Worm (Caenorhabditis elegans): ENCODE measurements around the gene trmt-10C.2.
A peak's percentile ranks its signal among the peaks of the same experiment; 100 is the strongest.

Gene trmt-10C.2

DNA sequence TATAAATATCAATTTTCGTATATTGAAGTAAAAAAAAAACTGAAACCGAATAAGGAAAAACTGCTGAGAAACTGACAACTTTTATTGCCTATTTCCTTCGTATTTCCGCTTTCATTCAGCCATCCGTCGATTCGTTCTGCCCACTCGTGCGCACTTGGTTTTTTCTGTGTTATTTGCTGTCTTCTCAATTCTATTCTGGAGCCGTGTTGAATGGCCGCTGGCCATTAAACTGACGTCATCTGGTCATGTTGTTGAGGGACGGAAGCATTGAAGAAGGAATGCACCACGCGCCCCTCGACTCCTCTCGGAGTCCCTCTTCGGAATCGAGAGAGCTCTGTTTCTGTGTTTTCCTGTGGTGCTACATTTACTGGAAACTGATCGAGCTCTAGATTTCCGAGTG lies 2.5 kb downstream of the trmt-10C.2 start (continued):
- TF ChIP-seq sup-37 (GFP tag; optimal IDR thresholded peaks at IDR 0.05): no peak
- no peak for TF ChIP-seq fos-1 (tag; optimal IDR thresholded peaks at IDR 0.05)
- TF ChIP-seq unc-30 (tag; optimal IDR thresholded peaks at IDR 0.05): no peak
- peak; percentile 73 for TF ChIP-seq fkh-8 (tag; optimal IDR thresholded peaks at IDR 0.05)
- TF ChIP-seq lir-3 (tag; optimal IDR thresholded peaks at IDR 0.05; ENCODE audit: poor library complexity): no peak
- TF ChIP-seq lin-39 (tag; optimal IDR thresholded peaks at IDR 0.05): no peak
- no peak for TF ChIP-seq zag-1 (tag; optimal IDR thresholded peaks at IDR 0.05)
- TF ChIP-seq hlh-4 (tag; optimal IDR thresholded peaks at IDR 0.05): no peak
- TF ChIP-seq lin-35 (GFP tag; optimal IDR thresholded peaks at IDR 0.05): no peak
- TF ChIP-seq nhr-12 (tag; optimal IDR thresholded peaks at IDR 0.05): no peak
- TF ChIP-seq xbp-1 (tag; optimal IDR thresholded peaks at IDR 0.05): no peak
- TF ChIP-seq C04F5.9 (tag; optimal IDR thresholded peaks at IDR 0.05): no peak
- peak; percentile 1 for TF ChIP-seq dsc-1 (tag; optimal IDR thresholded peaks at IDR 0.05)
- peak; percentile 46 for TF ChIP-seq irx-1 (tag; optimal IDR thresholded peaks at IDR 0.05)
- TF ChIP-seq ama-1 (optimal IDR thresholded peaks at IDR 0.05): no peak
- no peak for TF ChIP-seq nhr-84 (tag; optimal IDR thresholded peaks at IDR 0.05)
- TF ChIP-seq dpl-1 (GFP tag; optimal IDR thresholded peaks at IDR 0.05): no peak
- TF ChIP-seq nhr-77 (tag; optimal IDR thresholded peaks at IDR 0.05): no peak
- TF ChIP-seq elt-2 (tag; optimal IDR thresholded peaks at IDR 0.05): no peak
- TF ChIP-seq fkh-10 (GFP tag; optimal IDR thresholded peaks at IDR 0.05): peak; percentile 12
- 0 out of 2 replicates have a peak, but pooled peaks have one; percentile 2 for TF ChIP-seq isw-1 (GFP tag; IDR thresholded peaks at IDR 0.05)
- no peak for TF ChIP-seq efl-3 (GFP tag; optimal IDR thresholded peaks at IDR 0.05)
- TF ChIP-seq hlh-17 (GFP tag; optimal IDR thresholded peaks at IDR 0.05; ENCODE audit: borderline replicate concordance): no peak
- no peak for TF ChIP-seq unc-62 (GFP tag; optimal IDR thresholded peaks at IDR 0.05)
- TF ChIP-seq lin-15B (tag; optimal IDR thresholded peaks at IDR 0.05): no peak
- no peak for TF ChIP-seq fkh-4 (tag; optimal IDR thresholded peaks at IDR 0.05; ENCODE audit: borderline replicate concordance)
- TF ChIP-seq grh-1 (GFP tag; IDR thresholded peaks at IDR 0.05): no peak
- no peak for TF ChIP-seq nhr-11 (tag; optimal IDR thresholded peaks at IDR 0.05)
- no peak for TF ChIP-seq pax-3 (tag; optimal IDR thresholded peaks at IDR 0.05)
- no peak for TF ChIP-seq zip-4 (GFP tag; optimal IDR thresholded peaks at IDR 0.05)
- TF ChIP-seq lin-14 (GFP tag; optimal IDR thresholded peaks at IDR 0.05): peak; percentile 82
- no peak for TF ChIP-seq C34B4.2 (tag; optimal IDR thresholded peaks at IDR 0.05)
- TF ChIP-seq ztf-4 (tag; optimal IDR thresholded peaks at IDR 0.05): no peak
- TF ChIP-seq lin-13 (GFP tag; optimal IDR thresholded peaks at IDR 0.05): no peak
- TF ChIP-seq unc-86 (tag; optimal IDR thresholded peaks at IDR 0.05): peak; percentile 37
- no peak for TF ChIP-seq jun-1 (tag; optimal IDR thresholded peaks at IDR 0.05)
- no peak for TF ChIP-seq ztf-11 (tag; optimal IDR thresholded peaks at IDR 0.05)
- no peak for TF ChIP-seq alr-1 (tag; optimal IDR thresholded peaks at IDR 0.05; ENCODE audit: borderline replicate concordance)
- no peak for TF ChIP-seq ceh-88 (GFP tag; IDR thresholded peaks at IDR 0.05)
- no peak for TF ChIP-seq nhr-19 (GFP tag; conservative IDR thresholded peaks at IDR 0.05)

DNA sequence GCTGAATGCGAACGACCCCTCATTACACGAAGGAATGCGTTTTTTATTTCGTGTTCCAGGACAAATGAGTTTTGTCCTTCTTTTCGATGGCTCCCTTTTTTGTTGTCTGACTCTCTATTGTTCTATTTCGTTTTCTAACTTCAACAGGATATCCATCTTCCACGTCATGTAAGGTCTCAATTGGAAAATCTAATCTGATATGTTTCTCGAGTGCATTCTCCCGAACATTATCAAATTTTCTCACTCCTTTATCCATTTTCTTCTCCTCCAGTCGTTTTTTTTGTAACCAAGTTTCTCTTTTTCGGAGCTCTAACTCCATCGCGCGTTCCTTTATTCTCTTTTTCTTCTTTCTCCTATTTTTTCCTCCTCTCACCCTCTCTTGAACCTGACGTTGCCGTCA lies 4.3 kb downstream of the trmt-10C.2 start:
- TF ChIP-seq hlh-4 (tag; optimal IDR thresholded peaks at IDR 0.05): no peak
- no peak for TF ChIP-seq elt-3 (tag; optimal IDR thresholded peaks at IDR 0.05)
- no peak for TF ChIP-seq ztf-11 (tag; optimal IDR thresholded peaks at IDR 0.05)
- TF ChIP-seq egl-27 (tag; optimal IDR thresholded peaks at IDR 0.05): no peak
- TF ChIP-seq elt-2 (tag; optimal IDR thresholded peaks at IDR 0.05): no peak
- peak; percentile 48 for TF ChIP-seq lin-14 (GFP tag; optimal IDR thresholded peaks at IDR 0.05)
- TF ChIP-seq fkh-10 (GFP tag; optimal IDR thresholded peaks at IDR 0.05): peak; percentile 92
- TF ChIP-seq nhr-90 (tag; optimal IDR thresholded peaks at IDR 0.05; ENCODE audit: poor library complexity): no peak
